Fruit fly (Drosophila melanogaster) whole organism, embryonic: ENCODE measurements around the gene lqfR.

Source experiments
- CG10274 ChIP-seq: fragments of 200-800 bp; sonication (Bioruptor generic); optimal IDR thresholded peaks from 3 replicates; lab custom pipeline; 2017; ENCODE audit warnings: missing biosample characterization, mild to moderate bottlenecking, missing genetic modification characterization
- CG10543 ChIP-seq: fragments of 200-800 bp; sonication (Bioruptor generic); optimal IDR thresholded peaks from 3 replicates; lab custom pipeline; 2017; ENCODE audit warnings: missing biosample characterization, mild to moderate bottlenecking, missing genetic modification characterization, moderate library complexity
- CG10979 ChIP-seq: fragments of 200-800 bp; sonication (Bioruptor generic); optimal IDR thresholded peaks from 2 replicates; lab custom pipeline; 2018; ENCODE audit warnings: missing biosample characterization, mild to moderate bottlenecking, missing genetic modification characterization, moderate library complexity
- CG11560 ChIP-seq: fragments of 200-800 bp; sonication (Bioruptor generic); IDR thresholded peaks from 3 replicates; pipeline ENCODE4 v1.3.6; 2022; ENCODE audit warnings: missing biosample characterization, missing genetic modification characterization
- CG11695 ChIP-seq: fragments of 200-800 bp; sonication (Bioruptor generic); IDR thresholded peaks from 3 replicates; pipeline ENCODE4 v1.3.6; 2022; ENCODE audit warnings: missing biosample characterization, missing genetic modification characterization
- CG11723 ChIP-seq: fragments of 200-800 bp; sonication (Bioruptor generic); optimal IDR thresholded peaks from 2 replicates; lab custom pipeline; 2017; ENCODE audit warnings: missing biosample characterization, mild to moderate bottlenecking, missing genetic modification characterization
- CG12104 ChIP-seq: fragments of 200-800 bp; sonication (Bioruptor generic); optimal IDR thresholded peaks from 3 replicates; lab custom pipeline; 2016; ENCODE audit warnings: missing biosample characterization, missing genetic modification characterization
- CG1233 ChIP-seq: fragments of 200-800 bp; sonication (Bioruptor generic); optimal IDR thresholded peaks from 4 replicates; lab custom pipeline; 2018; ENCODE audit warnings: missing biosample characterization, mild to moderate bottlenecking, missing genetic modification characterization
- CG1792 ChIP-seq: fragments of 200-800 bp; sonication (Bioruptor generic); optimal IDR thresholded peaks from 2 replicates; lab custom pipeline; 2016; ENCODE audit warnings: missing biosample characterization, missing genetic modification characterization
- CG31224 ChIP-seq: fragments of 200-800 bp; sonication (Bioruptor generic); IDR thresholded peaks from 2 replicates; pipeline ENCODE4 v1.3.6; 2022; ENCODE audit warnings: missing biosample characterization, missing genetic modification characterization
- CG31441 ChIP-seq: fragments of 200-800 bp; sonication (Bioruptor generic); IDR thresholded peaks from 2 replicates; pipeline ENCODE4 v1.3.6; 2022; ENCODE audit warnings: missing biosample characterization, missing genetic modification characterization
- CG32532 ChIP-seq: fragments of 200-800 bp; sonication (Bioruptor generic); IDR thresholded peaks from 2 replicates; pipeline ENCODE4 v1.3.6; 2022; ENCODE audit warnings: missing biosample characterization, missing genetic modification characterization
- CG33213 ChIP-seq: fragments of 200-800 bp; sonication (Bioruptor generic); optimal IDR thresholded peaks from 3 replicates; lab custom pipeline; 2016; ENCODE audit warnings: missing biosample characterization, missing genetic modification characterization
- CG6854 ChIP-seq: fragments of 200-800 bp; sonication (Bioruptor generic); optimal IDR thresholded peaks from 3 replicates; lab custom pipeline; 2017; ENCODE audit warnings: missing biosample characterization, mild to moderate bottlenecking, missing genetic modification characterization
- CG7271 ChIP-seq: fragments of 200-800 bp; sonication (Bioruptor generic); optimal IDR thresholded peaks from 2 replicates; lab custom pipeline; 2018; ENCODE audit warnings: missing biosample characterization, mild to moderate bottlenecking, missing genetic modification characterization, moderate library complexity
- CG7556 ChIP-seq: fragments of 200-800 bp; sonication (Bioruptor generic); optimal IDR thresholded peaks from 2 replicates; lab custom pipeline; 2017; ENCODE audit warnings: missing biosample characterization, mild to moderate bottlenecking, missing genetic modification characterization
- CG7928 ChIP-seq: fragments of 200-800 bp; sonication (Bioruptor generic); optimal IDR thresholded peaks from 2 replicates; lab custom pipeline; 2017; ENCODE audit warnings: missing biosample characterization, mild to moderate bottlenecking, missing genetic modification characterization
- CG8359 ChIP-seq: fragments of 200-800 bp; sonication (Bioruptor generic); optimal IDR thresholded peaks from 2 replicates; lab custom pipeline; 2017; ENCODE audit warnings: missing biosample characterization, mild to moderate bottlenecking, missing genetic modification characterization, borderline replicate concordance
- Chrac-16 ChIP-seq: fragments of 200-800 bp; sonication (Bioruptor generic); optimal IDR thresholded peaks from 3 replicates; lab custom pipeline; 2016; ENCODE audit warnings: missing biosample characterization, missing genetic modification characterization
- CoRest ChIP-seq: fragments of 200-800 bp; sonication (Bioruptor generic); optimal IDR thresholded peaks from 3 replicates; lab custom pipeline; 2018; ENCODE audit warnings: missing biosample characterization, mild to moderate bottlenecking, missing genetic modification characterization, moderate library complexity
- HmgD ChIP-seq: fragments of 200-800 bp; sonication (Bioruptor generic); optimal IDR thresholded peaks from 3 replicates; lab custom pipeline; 2016; ENCODE audit warnings: missing biosample characterization, missing genetic modification characterization
- Hr78 ChIP-seq, 2 experiments: fragments of 200-800 bp in 1 of 2; fragments of >200 bp in 1 of 2; sonication (Bioruptor generic) in 1 of 2; optimal IDR thresholded peaks; 2 replicates each; lab custom pipeline; 2017 to 2019; ENCODE audit warnings: missing biosample characterization in 2 of 2, missing genetic modification characterization in 2 of 2, mild to moderate bottlenecking in 1 of 2, moderate library complexity in 1 of 2
- Oaz ChIP-seq: fragments of 200-800 bp; sonication (Bioruptor generic); IDR thresholded peaks from 2 replicates; pipeline ENCODE4 v1.3.6; 2022; ENCODE audit warnings: missing biosample characterization, missing genetic modification characterization
- Poxn ChIP-seq: fragments of 200-800 bp; sonication (Bioruptor generic); IDR thresholded peaks from 2 replicates; pipeline ENCODE4 v1.3.6; 2022; ENCODE audit warnings: missing biosample characterization, missing genetic modification characterization
- Ravus ChIP-seq: fragments of 200-800 bp; sonication (Bioruptor generic); IDR thresholded peaks from 2 replicates; pipeline ENCODE4 v1.3.6; 2022; ENCODE audit warnings: missing biosample characterization, missing genetic modification characterization
- Sox102F ChIP-seq: fragments of 200-800 bp; sonication (Bioruptor generic); optimal IDR thresholded peaks from 2 replicates; lab custom pipeline; 2018; ENCODE audit warnings: missing biosample characterization, mild to moderate bottlenecking, missing genetic modification characterization, moderate library complexity
- Usf ChIP-seq: fragments of 200-800 bp; sonication (Bioruptor generic); optimal IDR thresholded peaks from 2 replicates; lab custom pipeline; 2017; ENCODE audit warnings: missing genotype, missing biosample characterization, missing genetic modification characterization
- YL-1 ChIP-seq: fragments of 200-800 bp; sonication (Bioruptor generic); optimal IDR thresholded peaks from 3 replicates; lab custom pipeline; 2017; ENCODE audit warnings: missing biosample characterization, mild to moderate bottlenecking, missing genetic modification characterization
- ap ChIP-seq: fragments of 200-800 bp; sonication (Bioruptor generic); IDR thresholded peaks from 2 replicates; pipeline ENCODE4 v1.3.6; 2022; ENCODE audit warnings: missing biosample characterization, missing genetic modification characterization
- bowl ChIP-seq: fragments of 200-800 bp; sonication (Bioruptor generic); IDR thresholded peaks from 2 replicates; pipeline ENCODE4 v1.3.6; 2022; ENCODE audit warnings: missing biosample characterization, missing genetic modification characterization
- chinmo ChIP-seq: fragments of 200-800 bp; sonication (Bioruptor generic); IDR thresholded peaks from 4 replicates; pipeline ENCODE4 v1.3.6; 2022; ENCODE audit warnings: missing biosample characterization, missing genetic modification characterization; ENCODE audit not compliant: partially characterized antibody
- corto ChIP-seq: fragments of 200-800 bp; sonication (Bioruptor generic); optimal IDR thresholded peaks from 2 replicates; lab custom pipeline; 2016; ENCODE audit warnings: missing biosample characterization, mild to moderate bottlenecking, missing genetic modification characterization, moderate library complexity
- croc ChIP-seq: fragments of 200-800 bp; sonication (Bioruptor generic); conservative IDR thresholded peaks from 3 replicates; pipeline ENCODE4 v1.3.6; 2022; ENCODE audit warnings: missing biosample characterization, missing genetic modification characterization
- crol ChIP-seq: fragments of 200-800 bp; sonication (Bioruptor generic); IDR thresholded peaks from 2 replicates; pipeline ENCODE4 v1.3.6; 2022; ENCODE audit warnings: missing biosample characterization, missing genetic modification characterization
- cwo ChIP-seq: fragments of 200-800 bp; sonication (Bioruptor generic); optimal IDR thresholded peaks from 3 replicates; lab custom pipeline; 2017; ENCODE audit warnings: missing biosample characterization, missing genetic modification characterization, mild to moderate bottlenecking, moderate library complexity, missing genetic modification reagents
- dpn ChIP-seq, 2 experiments: fragments of 200-800 bp; sonication (Bioruptor generic); optimal IDR thresholded peaks; 3 replicates each; lab custom pipeline; 2016; ENCODE audit warnings: missing biosample characterization in 2 of 2, missing genetic modification characterization in 2 of 2
- esg ChIP-seq: fragments of 200-800 bp; sonication (Bioruptor generic); conservative IDR thresholded peaks from 2 replicates; pipeline ENCODE4 v1.3.6; 2022; ENCODE audit warnings: missing biosample characterization, missing genetic modification characterization
- eve ChIP-seq, 2 experiments: fragments of >200 bp; optimal IDR thresholded peaks; 2 replicates each; lab custom pipeline; 2017; ENCODE audit warnings: missing biosample characterization in 2 of 2, missing genetic modification characterization in 2 of 2
- fd102C ChIP-seq: fragments of 200-800 bp; sonication (Bioruptor generic); optimal IDR thresholded peaks from 2 replicates; lab custom pipeline; 2018; ENCODE audit warnings: missing biosample characterization, mild to moderate bottlenecking, missing genetic modification characterization, moderate library complexity
- fd64A ChIP-seq: fragments of 200-800 bp; sonication (Bioruptor generic); optimal IDR thresholded peaks from 3 replicates; lab custom pipeline; 2018; ENCODE audit warnings: missing biosample characterization, mild to moderate bottlenecking, missing genetic modification characterization
- grau ChIP-seq: fragments of 200-800 bp; optimal IDR thresholded peaks from 3 replicates; lab custom pipeline; 2019; ENCODE audit warnings: missing biosample characterization, mild to moderate bottlenecking, missing genetic modification characterization, moderate library complexity
- gro ChIP-seq: fragments of 200-800 bp; sonication (Bioruptor generic); optimal IDR thresholded peaks from 2 replicates; lab custom pipeline; 2016; ENCODE audit warnings: missing biosample characterization, missing genetic modification characterization
- kni ChIP-seq: fragments of 200-800 bp; sonication (Bioruptor generic); optimal IDR thresholded peaks from 3 replicates; lab custom pipeline; 2017; ENCODE audit warnings: mild to moderate bottlenecking, missing biosample characterization, missing genetic modification reagents, missing genetic modification characterization
- lbe ChIP-seq: fragments of 200-800 bp; sonication (Bioruptor generic); optimal IDR thresholded peaks from 2 replicates; lab custom pipeline; 2016; ENCODE audit warnings: missing biosample characterization, mild to moderate bottlenecking, missing genetic modification characterization
- nau ChIP-seq: fragments of 200-800 bp; sonication (Bioruptor generic); optimal IDR thresholded peaks from 3 replicates; lab custom pipeline; 2017; ENCODE audit warnings: missing biosample characterization, mild to moderate bottlenecking, missing genetic modification characterization, missing genetic modification reagents
- sc ChIP-seq, 3 experiments: fragments of >200 bp in 2 of 3; fragments of 200-800 bp in 1 of 3; sonication (Bioruptor generic) in 1 of 3; optimal IDR thresholded peaks; 2 replicates in 2 of 3; 3 replicates in 1 of 3; lab custom pipeline; 2017; ENCODE audit warnings: mild to moderate bottlenecking in 1 of 3, missing biosample characterization in 1 of 3, missing genetic modification characterization in 1 of 3, missing genetic modification reagents in 1 of 3
- slbo ChIP-seq: fragments of 200-800 bp; sonication (Bioruptor generic); IDR thresholded peaks from 2 replicates; pipeline ENCODE4 v1.3.6; 2022; ENCODE audit warnings: missing biosample characterization, missing genetic modification characterization
- sob ChIP-seq: fragments of 200-800 bp; sonication (Bioruptor generic); IDR thresholded peaks from 2 replicates; pipeline ENCODE4 v1.3.6; 2022; ENCODE audit warnings: missing biosample characterization, missing genetic modification characterization
- unpg ChIP-seq: fragments of 200-800 bp; sonication (Bioruptor generic); optimal IDR thresholded peaks from 3 replicates; lab custom pipeline; 2018; ENCODE audit warnings: missing biosample characterization, mild to moderate bottlenecking, missing genetic modification characterization, moderate library complexity

The lqfR gene

dm6 chr3R:22447874-22448254 lies 36.8 kb downstream of the lqfR start, which contains the start of gene CG34376 (continued):
- TF ChIP-seq Oaz (GFP tag; lab: Robert Waterston, UW) (no peak), CoRest (tag; lab: Kevin White, UChicago) (peak; percentile 62), chinmo (GFP tag; lab: Robert Waterston, UW) (0 out of 4 replicates have a peak, but pooled peaks have one; percentile 44), CG10543 (GFP tag; lab: Kevin White, UChicago) (peak; percentile 77), Hr78 (GFP tag; optimal IDR thresholded peaks at IDR 0.05; lab: Kevin White, UChicago) (peak in 1 of 2 experiments; percentile 33), CG33213 (peak; percentile 36), unpg (peak; percentile 28), Sox102F (GFP tag; lab: Kevin White, UChicago) (peak; percentile 35), CG31224 (GFP tag; lab: Robert Waterston, UW) (peak; percentile 5; the same call in 1 of the 2 replicates), nau (peak; percentile 29), esg (GFP tag; lab: Robert Waterston, UW) (0 out of 2 replicates have a peak, but pooled peaks have one; percentile 7), CG32532 (GFP tag; lab: Robert Waterston, UW) (peak; percentile 48), CG7271 (tag; lab: Kevin White, UChicago) (no peak), kni (GFP tag; lab: Kevin White, UChicago) (peak; percentile 46), croc (GFP tag; lab: Robert Waterston, UW) (0 out of 3 replicates have a peak, but pooled peaks have one; percentile 15), sc (optimal IDR thresholded peaks at IDR 0.05; lab: Kevin White, UChicago) (no peak), sc (GFP tag; optimal IDR thresholded peaks at IDR 0.05; lab: Kevin White, UChicago) (no peak), crol (GFP tag; lab: Robert Waterston, UW) (peak; percentile 100), dpn (GFP tag; optimal IDR thresholded peaks at IDR 0.05; lab: Kevin White, UChicago) (peak in 1 of 2 experiments; percentile 9), CG12104 (GFP tag; lab: Kevin White, UChicago) (peak; percentile 2), HmgD (no peak), grau (tag; lab: Kevin White, UChicago) (peak; percentile 41), CG11723 (GFP tag; lab: Kevin White, UChicago) (no peak), CG11695 (GFP tag; lab: Robert Waterston, UW) (peak; percentile 36; the same call in 1 of the 3 replicates), lbe (GFP tag; lab: Kevin White, UChicago) (no peak), CG10274 (GFP tag; lab: Kevin White, UChicago) (no peak), CG7928 (GFP tag; lab: Kevin White, UChicago) (no peak), CG31441 (GFP tag; lab: Robert Waterston, UW) (peak; percentile 97), ap (GFP tag; lab: Robert Waterston, UW) (0 out of 2 replicates have a peak, but pooled peaks have one; percentile 35), CG1792 (no peak), gro (GFP tag; lab: Kevin White, UChicago) (peak; percentile 55), CG10979 (tag; lab: Kevin White, UChicago) (peak; percentile 2), bowl (GFP tag; lab: Robert Waterston, UW) (no peak; the same call in 1 of the 2 replicates), sob (GFP tag; lab: Robert Waterston, UW) (peak; percentile 31), CG11560 (tag; lab: Robert Waterston, UW) (peak; percentile 17; the same call in 1 of the 3 replicates), fd64A (GFP tag; lab: Kevin White, UChicago) (no peak), Ravus (GFP tag; lab: Robert Waterston, UW) (no peak), CG6854 (no peak), corto (GFP tag; lab: Kevin White, UChicago) (no peak), fd102C (GFP tag; lab: Kevin White, UChicago) (no peak), Poxn (GFP tag; lab: Robert Waterston, UW) (no peak), CG8359 (GFP tag; lab: Kevin White, UChicago) (no peak), slbo (GFP tag; lab: Robert Waterston, UW) (peak; percentile 66), CG1233 (GFP tag; lab: Kevin White, UChicago) (peak; percentile 10), cwo (no peak), eve (GFP tag; optimal IDR thresholded peaks at IDR 0.05; lab: Kevin White, UChicago) (no peak), Chrac-16 (GFP tag; lab: Kevin White, UChicago) (no peak), YL-1 (peak; percentile 48), CG7556 (no peak), Usf (GFP tag; lab: Kevin White, UChicago) (no peak)
